Worm (Caenorhabditis elegans): Measurements from ENCODE around the gene Y105C5A.1.

DNA sequence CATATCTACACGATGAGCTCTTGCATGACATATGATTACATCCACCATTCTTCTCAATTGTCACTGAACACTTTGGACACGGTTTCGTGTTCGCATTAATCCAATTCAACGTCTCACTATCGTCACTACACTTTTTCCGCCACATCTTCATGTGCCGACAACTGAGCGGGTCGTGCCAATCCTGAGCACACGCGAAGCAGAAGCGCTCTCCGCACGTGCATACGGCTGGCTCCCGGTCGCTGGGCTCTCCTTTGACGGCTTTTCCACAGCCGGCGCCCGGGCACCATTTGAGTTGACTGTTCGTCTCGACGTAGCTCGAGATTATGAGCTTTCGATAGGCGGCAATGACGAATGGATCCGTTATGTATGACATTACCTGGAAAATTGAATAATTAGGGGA lies 38.5 kb downstream of the Y105C5A.1 start:
- TF ChIP-seq med-1 (GFP tag; optimal IDR thresholded peaks at IDR 0.05; ENCODE audit: insufficient read depth) (no peak), flt-1 (GFP tag; IDR thresholded peaks at IDR 0.05) (no peak), tab-1 (GFP tag; IDR thresholded peaks at IDR 0.05) (no peak)

Measured in whole organism, midembryonic.